Fruit fly (Drosophila melanogaster) whole organism, prepupa: ENCODE measurements around the gene Tmhs.

Experiments
- Blimp-1 ChIP-seq: fragments of 200-800 bp; sonication (Bioruptor generic); optimal IDR thresholded peaks from 3 replicates; lab custom pipeline; 2017; ENCODE audit warnings: missing biosample characterization, missing genetic modification characterization, mild to moderate bottlenecking, moderate library complexity, missing genetic modification reagents
- CG10631 ChIP-seq: fragments of 200-800 bp; sonication (Bioruptor generic); optimal IDR thresholded peaks from 2 replicates; lab custom pipeline; 2016; ENCODE audit warnings: missing biosample characterization, missing genetic modification characterization
- CG10669 ChIP-seq: fragments of 200-800 bp; sonication (Bioruptor generic); optimal IDR thresholded peaks from 3 replicates; lab custom pipeline; 2018; ENCODE audit warnings: missing biosample characterization, mild to moderate bottlenecking, missing genetic modification characterization, moderate library complexity
- CG11762 ChIP-seq: fragments of 200-800 bp; sonication (Bioruptor generic); optimal IDR thresholded peaks from 3 replicates; lab custom pipeline; 2016; ENCODE audit warnings: missing biosample characterization, missing genetic modification characterization; ENCODE audit not compliant: insufficient read depth
- CG15336 ChIP-seq: fragments of 200-800 bp; sonication (Bioruptor generic); IDR thresholded peaks from 2 replicates; pipeline ENCODE4 v1.3.6; 2022; ENCODE audit warnings: missing biosample characterization, missing genetic modification characterization
- CG1621 ChIP-seq: fragments of 200-800 bp; sonication (Bioruptor generic); optimal IDR thresholded peaks from 3 replicates; lab custom pipeline; 2018; ENCODE audit warnings: missing biosample characterization, mild to moderate bottlenecking, missing genetic modification characterization
- CG16779 ChIP-seq: fragments of 200-800 bp; sonication (Bioruptor generic); optimal IDR thresholded peaks from 3 replicates; lab custom pipeline; 2017; ENCODE audit warnings: missing biosample characterization, mild to moderate bottlenecking, missing genetic modification characterization
- CG3032 ChIP-seq: fragments of 200-800 bp; optimal IDR thresholded peaks from 2 replicates; lab custom pipeline; 2019; ENCODE audit warnings: missing biosample characterization, mild to moderate bottlenecking, missing genetic modification characterization, moderate library complexity
- CG31627 ChIP-seq: fragments of 200-800 bp; sonication (Bioruptor generic); optimal IDR thresholded peaks from 3 replicates; lab custom pipeline; 2016; ENCODE audit warnings: missing biosample characterization, missing genetic modification characterization
- CG34406 ChIP-seq: fragments of 200-800 bp; sonication (Bioruptor generic); optimal IDR thresholded peaks from 3 replicates; lab custom pipeline; 2016; ENCODE audit warnings: missing biosample characterization, missing genetic modification characterization
- CG3919 ChIP-seq: fragments of 200-800 bp; sonication (Bioruptor generic); optimal IDR thresholded peaks from 3 replicates; lab custom pipeline; 2016; ENCODE audit warnings: missing biosample characterization, missing genetic modification characterization
- CG4318 ChIP-seq: fragments of 200-800 bp; sonication (Bioruptor generic); optimal IDR thresholded peaks from 3 replicates; lab custom pipeline; 2017; ENCODE audit warnings: missing biosample characterization, mild to moderate bottlenecking, missing genetic modification characterization
- CG6163 ChIP-seq: fragments of 200-800 bp; sonication (Bioruptor generic); IDR thresholded peaks from 3 replicates; pipeline ENCODE4 v1.3.6; 2022; ENCODE audit warnings: missing biosample characterization, missing genetic modification characterization
- CG6276 ChIP-seq: fragments of 200-800 bp; sonication (Bioruptor generic); optimal IDR thresholded peaks from 2 replicates; lab custom pipeline; 2017; ENCODE audit warnings: missing biosample characterization, mild to moderate bottlenecking, missing genetic modification characterization
- CG6792 ChIP-seq: fragments of 200-800 bp; sonication (Bioruptor generic); optimal IDR thresholded peaks from 3 replicates; lab custom pipeline; 2016; ENCODE audit warnings: missing biosample characterization, missing genetic modification characterization
- CG6808 ChIP-seq: fragments of 200-800 bp; sonication (Bioruptor generic); optimal IDR thresholded peaks from 3 replicates; lab custom pipeline; 2017; ENCODE audit warnings: missing biosample characterization, missing genetic modification characterization, mild to moderate bottlenecking, moderate library complexity, missing genetic modification reagents
- CG7368 ChIP-seq: fragments of 200-800 bp; sonication (Bioruptor generic); optimal IDR thresholded peaks from 3 replicates; lab custom pipeline; 2016; ENCODE audit warnings: missing biosample characterization, missing genetic modification characterization
- CG8119 ChIP-seq: fragments of 200-800 bp; sonication (Bioruptor generic); IDR thresholded peaks from 3 replicates; pipeline ENCODE4 v1.3.6; 2022; ENCODE audit warnings: missing biosample characterization, missing genetic modification characterization
- CG8319 ChIP-seq: fragments of 200-800 bp; sonication (Bioruptor generic); optimal IDR thresholded peaks from 3 replicates; lab custom pipeline; 2016; ENCODE audit warnings: missing biosample characterization, missing genetic modification characterization
- CG8632 ChIP-seq: fragments of 200-800 bp; sonication (Bioruptor generic); optimal IDR thresholded peaks from 3 replicates; lab custom pipeline; 2016; ENCODE audit warnings: missing biosample characterization, missing genetic modification characterization
- Eip75B ChIP-seq: fragments of 200-800 bp; sonication (Bioruptor generic); optimal IDR thresholded peaks from 3 replicates; lab custom pipeline; 2016; ENCODE audit warnings: missing biosample characterization, missing genetic modification characterization
- Eip78C ChIP-seq: fragments of 200-800 bp; sonication (Bioruptor generic); peaks from one replicate; lab custom pipeline; 2016; ENCODE audit warnings: missing biosample characterization, missing genetic modification characterization
- Ets21C ChIP-seq: fragments of 200-800 bp; sonication (Bioruptor generic); optimal IDR thresholded peaks from 3 replicates; lab custom pipeline; 2016; ENCODE audit warnings: missing biosample characterization, missing genetic modification characterization
- Ets96B ChIP-seq: fragments of 200-800 bp; optimal IDR thresholded peaks from 2 replicates; lab custom pipeline; 2019; ENCODE audit warnings: missing biosample characterization, mild to moderate bottlenecking, missing genetic modification characterization, moderate library complexity
- Gug ChIP-seq: fragments of 200-800 bp; sonication (Bioruptor generic); IDR thresholded peaks from 2 replicates; pipeline ENCODE4 v1.3.6; 2022; ENCODE audit warnings: missing biosample characterization, missing genetic modification characterization
- Hr38 ChIP-seq: sonication (Bioruptor generic); optimal IDR thresholded peaks from 2 replicates; lab custom pipeline; 2016; ENCODE audit warnings: missing biosample characterization, missing genetic modification characterization
- Hr39 ChIP-seq: fragments of 200-800 bp; sonication (Bioruptor generic); optimal IDR thresholded peaks from 2 replicates; lab custom pipeline; 2016; ENCODE audit warnings: missing biosample characterization, missing genetic modification characterization
- Hr4 ChIP-seq: fragments of 200-800 bp; sonication (Bioruptor generic); optimal IDR thresholded peaks from 3 replicates; lab custom pipeline; 2016; ENCODE audit warnings: missing biosample characterization, missing genetic modification characterization
- Lpt ChIP-seq: fragments of 200-800 bp; sonication (Bioruptor generic); optimal IDR thresholded peaks from 3 replicates; lab custom pipeline; 2016; ENCODE audit warnings: missing biosample characterization, missing genetic modification characterization
- Met ChIP-seq: fragments of 200-800 bp; sonication (Bioruptor generic); optimal IDR thresholded peaks from 3 replicates; lab custom pipeline; 2016; ENCODE audit warnings: missing biosample characterization, missing genetic modification characterization
- OdsH ChIP-seq: fragments of 200-800 bp; sonication (Bioruptor generic); optimal IDR thresholded peaks from 3 replicates; lab custom pipeline; 2016; ENCODE audit warnings: missing biosample characterization, missing genetic modification characterization
- Smox ChIP-seq: fragments of 200-800 bp; sonication (Bioruptor generic); optimal IDR thresholded peaks from 3 replicates; lab custom pipeline; 2016; ENCODE audit warnings: missing biosample characterization, missing genetic modification characterization
- Sox15 ChIP-seq: fragments of 200-800 bp; sonication (Bioruptor generic); optimal IDR thresholded peaks from 3 replicates; lab custom pipeline; 2016; ENCODE audit warnings: missing biosample characterization, missing genetic modification characterization
- achi ChIP-seq: fragments of 200-800 bp; sonication (Bioruptor generic); optimal IDR thresholded peaks from 3 replicates; lab custom pipeline; 2016; ENCODE audit warnings: missing biosample characterization, missing genetic modification characterization
- cyc ChIP-seq: fragments of 200-800 bp; sonication (Bioruptor generic); optimal IDR thresholded peaks from 3 replicates; lab custom pipeline; 2016; ENCODE audit warnings: missing biosample characterization, missing genetic modification characterization
- dac ChIP-seq: fragments of 200-800 bp; sonication (Bioruptor generic); optimal IDR thresholded peaks from 2 replicates; lab custom pipeline; 2017; ENCODE audit warnings: missing biosample characterization, mild to moderate bottlenecking, missing genetic modification characterization
- dsx ChIP-seq: fragments of 200-800 bp; optimal IDR thresholded peaks from 3 replicates; lab custom pipeline; 2019; ENCODE audit warnings: missing biosample characterization, mild to moderate bottlenecking, missing genetic modification characterization, moderate library complexity; ENCODE audit not compliant: poor library complexity, severe bottlenecking
- eg ChIP-seq: fragments of 200-800 bp; sonication (Bioruptor generic); IDR thresholded peaks from 3 replicates; pipeline ENCODE4 v1.3.6; 2022; ENCODE audit warnings: missing biosample characterization, missing genetic modification characterization
- fd59A ChIP-seq: fragments of 200-800 bp; sonication (Bioruptor generic); optimal IDR thresholded peaks from 2 replicates; lab custom pipeline; 2017; ENCODE audit warnings: missing biosample characterization, mild to moderate bottlenecking, missing genetic modification characterization, missing genetic modification reagents
- fd85E ChIP-seq: fragments of 200-800 bp; sonication (Bioruptor generic); optimal IDR thresholded peaks from 3 replicates; lab custom pipeline; 2016; ENCODE audit warnings: missing biosample characterization, missing genetic modification characterization
- fkh ChIP-seq: fragments of 200-800 bp; sonication (Bioruptor generic); optimal IDR thresholded peaks from 3 replicates; lab custom pipeline; 2017; ENCODE audit warnings: missing biosample characterization, mild to moderate bottlenecking, missing genetic modification characterization, moderate library complexity
- lz ChIP-seq: fragments of 200-800 bp; sonication (Bioruptor generic); optimal IDR thresholded peaks from 3 replicates; lab custom pipeline; 2016; ENCODE audit warnings: missing biosample characterization, missing genetic modification characterization
- net ChIP-seq: fragments of 200-800 bp; sonication (Bioruptor generic); optimal IDR thresholded peaks from 3 replicates; lab custom pipeline; 2016; ENCODE audit warnings: missing biosample characterization, missing genetic modification characterization
- pdm3 ChIP-seq: fragments of 200-800 bp; sonication (Bioruptor generic); optimal IDR thresholded peaks from 3 replicates; lab custom pipeline; 2016; ENCODE audit warnings: missing biosample characterization, missing genetic modification characterization
- spab ChIP-seq: fragments of 200-800 bp; sonication (Bioruptor generic); optimal IDR thresholded peaks from 2 replicates; lab custom pipeline; 2017; ENCODE audit warnings: missing biosample characterization, mild to moderate bottlenecking, missing genetic modification characterization, missing genetic modification reagents
- ss ChIP-seq, 2 experiments: fragments of 200-800 bp; sonication (Bioruptor generic); optimal IDR thresholded peaks; 2 replicates in 1 of 2; 3 replicates in 1 of 2; lab custom pipeline; 2017 to 2018; ENCODE audit warnings: mild to moderate bottlenecking in 2 of 2, missing biosample characterization in 2 of 2, missing genetic modification characterization in 2 of 2, moderate library complexity in 1 of 2
- vri ChIP-seq: fragments of 200-800 bp; sonication (Bioruptor generic); optimal IDR thresholded peaks from 3 replicates; lab custom pipeline; 2016; ENCODE audit warnings: missing biosample characterization, mild to moderate bottlenecking, missing genetic modification characterization

The Tmhs gene

DNA sequence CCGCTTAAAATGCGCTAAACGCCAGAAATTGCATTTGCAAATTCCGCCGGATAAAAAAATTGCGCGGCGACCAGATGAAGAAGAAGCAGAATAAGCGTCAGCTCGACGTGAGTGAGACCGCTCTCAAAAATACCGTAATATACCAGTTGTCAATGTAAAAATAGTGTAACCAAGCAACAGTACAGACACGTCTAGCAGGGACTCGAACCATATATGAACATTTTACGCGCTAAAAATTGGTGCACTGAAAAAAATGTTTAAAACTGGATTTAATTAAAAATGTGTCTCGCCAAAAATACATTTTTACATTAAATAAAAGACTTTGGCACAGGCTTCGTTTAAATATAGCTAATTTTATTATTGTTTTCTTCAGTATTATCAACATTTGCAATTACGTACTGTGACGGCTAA lies 9.2 kb upstream of the Tmhs start, which contains the start of gene dre4 (continued):
- peak; percentile 78 for TF ChIP-seq CG8119
- TF ChIP-seq spab (GFP tag; lab: Kevin White, UChicago) = peak; percentile 40
- TF ChIP-seq Gug (GFP tag; lab: Robert Waterston, UW) = peak; percentile 22; the same call in 1 of the 2 replicates
- peak; percentile 68 for TF ChIP-seq Ets96B (tag; lab: Kevin White, UChicago)
- no peak for TF ChIP-seq fkh (GFP tag; lab: Kevin White, UChicago)
- peak; percentile 68 for TF ChIP-seq Hr4
- TF ChIP-seq ss (GFP tag; optimal IDR thresholded peaks at IDR 0.05; lab: Kevin White, UChicago) = no peak
- no peak for TF ChIP-seq CG6808 (GFP tag; lab: Kevin White, UChicago)
- TF ChIP-seq CG8319 (GFP tag; lab: Kevin White, UChicago) = peak; percentile 9
- TF ChIP-seq fd85E = no peak
- peak; percentile 31 for TF ChIP-seq Lpt (GFP tag; lab: Kevin White, UChicago)
- TF ChIP-seq net (GFP tag; lab: Kevin White, UChicago) = peak; percentile 46
- no peak for TF ChIP-seq dac (GFP tag; lab: Kevin White, UChicago)
- TF ChIP-seq CG7368 (GFP tag; lab: Kevin White, UChicago) = peak; percentile 52
- TF ChIP-seq CG4318 (GFP tag; lab: Kevin White, UChicago) = no peak
- TF ChIP-seq CG15336 (GFP tag; lab: Robert Waterston, UW) = peak; percentile 76
- peak; percentile 66; the same call in 1 of the 3 replicates for TF ChIP-seq CG6163 (GFP tag; lab: Robert Waterston, UW)
- no peak for TF ChIP-seq CG10669
- TF ChIP-seq cyc = peak; percentile 71
- no peak for TF ChIP-seq Hr38 (GFP tag; lab: Kevin White, UChicago)
- peak; percentile 52 for TF ChIP-seq CG31627 (GFP tag; lab: Kevin White, UChicago)
- TF ChIP-seq, all 60 proteins: peak for 37

DNA sequence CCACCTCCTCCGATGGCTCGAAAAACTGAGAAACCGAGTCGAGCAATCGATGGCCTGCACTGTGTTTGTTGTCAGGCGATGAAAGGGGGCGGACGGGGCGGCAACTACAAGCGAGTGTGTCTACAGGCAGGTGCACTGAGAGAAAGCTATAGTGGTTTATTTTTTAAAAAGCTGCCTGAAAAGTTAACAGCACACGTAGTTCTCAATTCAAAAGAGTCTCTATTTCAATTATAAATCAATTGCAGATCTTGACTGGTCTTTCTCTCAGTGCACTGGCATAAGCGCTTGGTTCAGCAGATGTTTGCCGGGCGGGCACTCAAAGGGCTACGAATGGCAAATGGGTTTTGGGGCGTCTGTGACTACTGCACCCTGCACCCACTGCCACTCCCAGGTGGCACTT lies 4.8 kb upstream of the Tmhs start:
- TF ChIP-seq CG6792 (no peak), cyc (peak; percentile 15), net (GFP tag; lab: Kevin White, UChicago) (no peak), CG6276 (GFP tag; lab: Kevin White, UChicago) (peak; percentile 51), achi (GFP tag; lab: Kevin White, UChicago) (peak; percentile 52), CG3919 (peak; percentile 69), Ets21C (GFP tag; lab: Kevin White, UChicago) (no peak), CG6163 (GFP tag; lab: Robert Waterston, UW) (peak; percentile 83), CG8632 (GFP tag; lab: Kevin White, UChicago) (no peak), CG3032 (no peak), Eip75B (GFP tag; lab: Kevin White, UChicago) (peak; percentile 25), Blimp-1 (GFP tag; lab: Kevin White, UChicago) (no peak), vri (no peak), CG4318 (GFP tag; lab: Kevin White, UChicago) (no peak), lz (GFP tag; lab: Kevin White, UChicago) (no peak), Gug (GFP tag; lab: Robert Waterston, UW) (peak; percentile 70), OdsH (GFP tag; lab: Kevin White, UChicago) (no peak), Eip78C (peak; percentile 51), CG6808 (GFP tag; lab: Kevin White, UChicago) (peak; percentile 38), Sox15 (GFP tag; lab: Kevin White, UChicago) (no peak), CG8319 (GFP tag; lab: Kevin White, UChicago) (no peak), Lpt (GFP tag; lab: Kevin White, UChicago) (no peak), pdm3 (GFP tag; lab: Kevin White, UChicago) (no peak), Hr39 (GFP tag; lab: Kevin White, UChicago) (no peak), CG10631 (peak; percentile 0), eg (GFP tag; lab: Robert Waterston, UW) (peak; percentile 84), fd59A (GFP tag; lab: Kevin White, UChicago) (no peak), ss (GFP tag; optimal IDR thresholded peaks at IDR 0.05; lab: Kevin White, UChicago) (peak in 1 of 2 experiments; percentile 43), fkh (GFP tag; lab: Kevin White, UChicago) (no peak), Ets96B (tag; lab: Kevin White, UChicago) (peak; percentile 47), Hr4 (peak; percentile 13), CG34406 (GFP tag; lab: Kevin White, UChicago) (no peak), spab (GFP tag; lab: Kevin White, UChicago) (peak; percentile 39), CG15336 (GFP tag; lab: Robert Waterston, UW) (peak; percentile 38; the same call in 1 of the 2 replicates), CG10669 (peak; percentile 40), CG1621 (tag; lab: Kevin White, UChicago) (no peak), dsx (GFP tag; lab: Kevin White, UChicago) (peak; percentile 42), Smox (GFP tag; lab: Kevin White, UChicago) (no peak), CG11762 (GFP tag; lab: Kevin White, UChicago) (peak; percentile 14), Met (GFP tag; lab: Kevin White, UChicago) (no peak), CG16779 (tag; lab: Kevin White, UChicago) (no peak), CG8119 (peak; percentile 46; the same call in 1 of the 3 replicates)
